Fruit fly (Drosophila melanogaster) whole organism, embryonic: Measurements from ENCODE around the gene CG43901.

ENCODE experiments used
- Ada2b ChIP-seq: fragments of 200-800 bp; sonication (Bioruptor generic); IDR thresholded peaks from 2 replicates; pipeline ENCODE4 v1.3.6; 2022; ENCODE audit warnings: missing biosample characterization, missing genetic modification characterization
- Atf6 ChIP-seq: fragments of 200-800 bp; sonication (Bioruptor generic); IDR thresholded peaks from 2 replicates; pipeline ENCODE4 v1.3.6; 2022; ENCODE audit warnings: missing biosample characterization, missing genetic modification characterization
- CG10462 ChIP-seq: fragments of 200-800 bp; sonication (Bioruptor generic); optimal IDR thresholded peaks from 2 replicates; lab custom pipeline; 2016; ENCODE audit warnings: missing biosample characterization, missing genetic modification characterization
- CG10959 ChIP-seq: fragments of 200-800 bp; sonication (Bioruptor generic); IDR thresholded peaks from 2 replicates; pipeline ENCODE4 v1.3.6; 2022; ENCODE audit warnings: missing biosample characterization, missing genetic modification characterization
- CG10979 ChIP-seq: fragments of 200-800 bp; sonication (Bioruptor generic); optimal IDR thresholded peaks from 2 replicates; lab custom pipeline; 2018; ENCODE audit warnings: missing biosample characterization, mild to moderate bottlenecking, missing genetic modification characterization, moderate library complexity
- CG12236 ChIP-seq: fragments of 200-800 bp; sonication (Bioruptor generic); optimal IDR thresholded peaks from 2 replicates; lab custom pipeline; 2016; ENCODE audit warnings: missing biosample characterization, missing genetic modification characterization
- CG12659 ChIP-seq: fragments of 200-800 bp; sonication (Bioruptor generic); optimal IDR thresholded peaks from 3 replicates; lab custom pipeline; 2017; ENCODE audit warnings: mild to moderate bottlenecking, missing biosample characterization, missing genetic modification reagents, missing genetic modification characterization
- CG13123 ChIP-seq: fragments of 200-800 bp; sonication (Bioruptor generic); optimal IDR thresholded peaks from 2 replicates; lab custom pipeline; 2016; ENCODE audit warnings: missing biosample characterization, missing genetic modification characterization
- CG13287 ChIP-seq: fragments of 200-800 bp; sonication (Bioruptor generic); IDR thresholded peaks from 2 replicates; pipeline ENCODE4 v1.3.6; 2022; ENCODE audit warnings: missing biosample characterization, missing genetic modification characterization; ENCODE audit not compliant: partially characterized antibody
- CG13624 ChIP-seq: fragments of 200-800 bp; sonication (Bioruptor generic); optimal IDR thresholded peaks from 2 replicates; lab custom pipeline; 2016; ENCODE audit warnings: missing biosample characterization, missing genetic modification characterization
- CG13775 ChIP-seq: fragments of 200-800 bp; sonication (Bioruptor generic); optimal IDR thresholded peaks from 3 replicates; lab custom pipeline; 2017; ENCODE audit warnings: missing biosample characterization, mild to moderate bottlenecking, missing genetic modification characterization
- CG14860 ChIP-seq: fragments of 200-800 bp; sonication (Bioruptor generic); IDR thresholded peaks from 3 replicates; pipeline ENCODE4 v1.3.6; 2022; ENCODE audit warnings: missing biosample characterization, missing genetic modification characterization; ENCODE audit not compliant: partially characterized antibody
- CG15514 ChIP-seq: fragments of 200-800 bp; sonication (Bioruptor generic); optimal IDR thresholded peaks from 3 replicates; lab custom pipeline; 2017; ENCODE audit warnings: missing biosample characterization, missing genetic modification characterization, mild to moderate bottlenecking, moderate library complexity, missing genetic modification reagents
- CG1647 ChIP-seq: fragments of 200-800 bp; sonication (Bioruptor generic); optimal IDR thresholded peaks from 3 replicates; lab custom pipeline; 2016; ENCODE audit warnings: missing biosample characterization, missing genetic modification characterization
- CG17328 ChIP-seq: fragments of 200-800 bp; sonication (Bioruptor generic); IDR thresholded peaks from 2 replicates; pipeline ENCODE4 v1.3.6; 2022; ENCODE audit warnings: missing biosample characterization, missing genetic modification characterization
- CG17612 ChIP-seq: fragments of 200-800 bp; sonication (Bioruptor generic); IDR thresholded peaks from 2 replicates; pipeline ENCODE4 v1.3.6; 2022; ENCODE audit warnings: missing biosample characterization, missing genetic modification characterization
- CG1792 ChIP-seq: fragments of 200-800 bp; sonication (Bioruptor generic); optimal IDR thresholded peaks from 2 replicates; lab custom pipeline; 2016; ENCODE audit warnings: missing biosample characterization, missing genetic modification characterization
- CG18011 ChIP-seq: fragments of 200-800 bp; sonication (Bioruptor generic); optimal IDR thresholded peaks from 2 replicates; lab custom pipeline; 2017; ENCODE audit warnings: missing biosample characterization, missing genetic modification characterization, mild to moderate bottlenecking, moderate library complexity, missing genotype
- CG18262 ChIP-seq: fragments of 200-800 bp; optimal IDR thresholded peaks from 3 replicates; lab custom pipeline; 2019; ENCODE audit warnings: missing biosample characterization, mild to moderate bottlenecking, missing genetic modification characterization, moderate library complexity
- CG1832 ChIP-seq: fragments of 200-800 bp; sonication (Bioruptor generic); optimal IDR thresholded peaks from 2 replicates; lab custom pipeline; 2017; ENCODE audit warnings: missing biosample characterization, mild to moderate bottlenecking, missing genetic modification characterization, inconsistent platforms
- CG2678 ChIP-seq: fragments of 200-800 bp; sonication (Bioruptor generic); optimal IDR thresholded peaks from 3 replicates; lab custom pipeline; 2019; ENCODE audit warnings: missing biosample characterization, mild to moderate bottlenecking, missing genetic modification characterization, moderate library complexity
- CG30020 ChIP-seq: fragments of 200-800 bp; optimal IDR thresholded peaks from 2 replicates; lab custom pipeline; 2019; ENCODE audit warnings: missing biosample characterization, mild to moderate bottlenecking, missing genetic modification characterization, moderate library complexity
- CG3163 ChIP-seq: fragments of 200-800 bp; sonication (Bioruptor generic); optimal IDR thresholded peaks from 3 replicates; lab custom pipeline; 2016; ENCODE audit warnings: missing biosample characterization, missing genetic modification characterization
- CG43689 ChIP-seq: fragments of 200-800 bp; sonication (Bioruptor generic); IDR thresholded peaks from 2 replicates; pipeline ENCODE4 v1.3.6; 2022; ENCODE audit warnings: missing biosample characterization, missing genetic modification characterization
- CG6791 ChIP-seq: fragments of 200-800 bp; sonication (Bioruptor generic); IDR thresholded peaks from 3 replicates; pipeline ENCODE4 v1.3.6; 2022; ENCODE audit warnings: missing biosample characterization, missing genetic modification characterization; ENCODE audit not compliant: partially characterized antibody
- CG7987 ChIP-seq: fragments of 200-800 bp; sonication (Bioruptor generic); optimal IDR thresholded peaks from 2 replicates; lab custom pipeline; 2018; ENCODE audit warnings: missing biosample characterization, mild to moderate bottlenecking, missing genetic modification characterization, moderate library complexity
- CG8924 ChIP-seq: fragments of 200-800 bp; optimal IDR thresholded peaks from 3 replicates; lab custom pipeline; 2019; ENCODE audit warnings: missing biosample characterization, mild to moderate bottlenecking, missing genetic modification characterization, moderate library complexity
- CkIIα-i1 ChIP-seq: fragments of 200-800 bp; sonication (Bioruptor generic); IDR thresholded peaks from 2 replicates; pipeline ENCODE4 v1.3.6; 2022; ENCODE audit warnings: missing biosample characterization, missing genetic modification characterization
- D19B ChIP-seq: fragments of 200-800 bp; sonication (Bioruptor generic); optimal IDR thresholded peaks from 2 replicates; lab custom pipeline; 2017; ENCODE audit warnings: missing biosample characterization, mild to moderate bottlenecking, missing genetic modification characterization
- Dad ChIP-seq: fragments of 200-800 bp; sonication (Bioruptor generic); optimal IDR thresholded peaks from 3 replicates; lab custom pipeline; 2016; ENCODE audit warnings: missing biosample characterization, missing genetic modification characterization
- Doc3 ChIP-seq: fragments of 200-800 bp; sonication (Bioruptor generic); IDR thresholded peaks from 3 replicates; pipeline ENCODE4 v1.3.6; 2022; ENCODE audit warnings: missing biosample characterization, missing genetic modification characterization; ENCODE audit not compliant: partially characterized antibody
- Mrtf ChIP-seq: fragments of 200-800 bp; sonication (Bioruptor generic); IDR thresholded peaks from 3 replicates; pipeline ENCODE4 v1.3.6; 2022; ENCODE audit warnings: missing biosample characterization, missing genetic modification characterization
- Rfx ChIP-seq: fragments of 200-800 bp; sonication (Bioruptor generic); IDR thresholded peaks from 2 replicates; pipeline ENCODE4 v1.3.6; 2022; ENCODE audit warnings: missing biosample characterization, missing genetic modification characterization
- TFAM ChIP-seq: fragments of 200-800 bp; sonication (Bioruptor generic); optimal IDR thresholded peaks from 2 replicates; lab custom pipeline; 2017; ENCODE audit warnings: missing biosample characterization, missing genetic modification characterization, inconsistent platforms
- Vsx1 ChIP-seq: fragments of 200-800 bp; sonication (Bioruptor generic); optimal IDR thresholded peaks from 2 replicates; lab custom pipeline; 2017; ENCODE audit warnings: missing biosample characterization, mild to moderate bottlenecking, missing genetic modification characterization, missing genetic modification reagents
- ash1 ChIP-seq: fragments of 200-800 bp; sonication (Bioruptor generic); optimal IDR thresholded peaks from 2 replicates; lab custom pipeline; 2018; ENCODE audit warnings: missing biosample characterization, mild to moderate bottlenecking, missing genetic modification characterization
- bab2 ChIP-seq: fragments of 200-800 bp; sonication (Bioruptor generic); optimal IDR thresholded peaks from 2 replicates; lab custom pipeline; 2016; ENCODE audit warnings: missing biosample characterization, missing genetic modification characterization
- btn ChIP-seq: fragments of 200-800 bp; sonication (Bioruptor generic); optimal IDR thresholded peaks from 2 replicates; lab custom pipeline; 2016; ENCODE audit warnings: missing biosample characterization, missing genetic modification characterization
- ci ChIP-seq: fragments of 200-800 bp; sonication (Bioruptor generic); IDR thresholded peaks from 3 replicates; pipeline ENCODE4 v1.3.6; 2022; ENCODE audit warnings: missing biosample characterization, missing genetic modification characterization
- dmrt99B ChIP-seq: fragments of 200-800 bp; sonication (Bioruptor generic); optimal IDR thresholded peaks from 2 replicates; lab custom pipeline; 2018; ENCODE audit warnings: missing biosample characterization, mild to moderate bottlenecking, missing genetic modification characterization, moderate library complexity
- grn ChIP-seq: fragments of 200-800 bp; sonication (Bioruptor generic); optimal IDR thresholded peaks from 3 replicates; lab custom pipeline; 2017; ENCODE audit warnings: missing biosample characterization, missing genetic modification characterization
- jumu ChIP-seq: fragments of 200-800 bp; sonication (Bioruptor generic); optimal IDR thresholded peaks from 3 replicates; lab custom pipeline; 2016; ENCODE audit warnings: missing biosample characterization, missing genetic modification characterization
- p53 ChIP-seq: fragments of 200-800 bp; sonication (Bioruptor generic); optimal IDR thresholded peaks from 2 replicates; lab custom pipeline; 2016; ENCODE audit warnings: missing biosample characterization, missing genetic modification characterization
- prd ChIP-seq, 3 experiments: fragments of >200 bp in 2 of 3; fragments of 200-800 bp in 1 of 3; sonication (Bioruptor generic) in 1 of 3; optimal IDR thresholded peaks in 2 of 3; IDR thresholded peaks in 1 of 3; 2 replicates in 2 of 3; 3 replicates in 1 of 3; pipeline versions ENCODE4 v1.3.6 to Lab custom; 2017 to 2022; ENCODE audit warnings: missing biosample characterization in 1 of 3, missing genetic modification characterization in 1 of 3
- row ChIP-seq: fragments of 200-800 bp; sonication (Bioruptor generic); IDR thresholded peaks from 3 replicates; pipeline ENCODE4 v1.3.6; 2022; ENCODE audit warnings: missing biosample characterization, missing genetic modification characterization
- sens ChIP-seq: fragments of 200-800 bp; sonication (Bioruptor generic); peaks from one replicate; lab custom pipeline; 2016; ENCODE audit warnings: missing biosample characterization, missing genetic modification characterization
- slp2 ChIP-seq: fragments of 200-800 bp; sonication (Bioruptor generic); optimal IDR thresholded peaks from 2 replicates; lab custom pipeline; 2016; ENCODE audit warnings: missing biosample characterization, missing genetic modification characterization
- tin ChIP-seq: fragments of 200-800 bp; sonication (Bioruptor generic); optimal IDR thresholded peaks from 3 replicates; lab custom pipeline; 2016; ENCODE audit warnings: missing biosample characterization, missing genetic modification characterization
- trem ChIP-seq: fragments of 200-800 bp; optimal IDR thresholded peaks from 3 replicates; lab custom pipeline; 2019; ENCODE audit warnings: missing biosample characterization, mild to moderate bottlenecking, missing genetic modification characterization, moderate library complexity
- tx ChIP-seq: fragments of 200-800 bp; sonication (Bioruptor generic); optimal IDR thresholded peaks from 2 replicates; lab custom pipeline; 2016; ENCODE audit warnings: missing biosample characterization, missing genetic modification characterization
- vfl ChIP-seq: fragments of 200-800 bp; sonication (Bioruptor generic); optimal IDR thresholded peaks from 2 replicates; lab custom pipeline; 2016; ENCODE audit warnings: missing biosample characterization, missing genetic modification characterization

The CG43901 gene

dm6 chrX:10899232-10899631, 6.3 kb upstream of the CG43901 start, which contains the start of gene CG1582 (continued):
- TF ChIP-seq ash1 (GFP tag; lab: Kevin White, UChicago) (no peak), CG7987 (GFP tag; lab: Kevin White, UChicago) (no peak), CG17612 (GFP tag; lab: Robert Waterston, UW) (no peak), dmrt99B (no peak), prd (optimal IDR thresholded peaks at IDR 0.05; lab: Kevin White, UChicago) (no peak), prd (GFP tag; IDR thresholded peaks at IDR 0.05; lab: Robert Waterston, UW) (0 out of 3 replicates have a peak, but pooled peaks have one; percentile 25), bab2 (GFP tag; lab: Kevin White, UChicago) (no peak), CG1832 (GFP tag; lab: Kevin White, UChicago) (no peak), CG13287 (GFP tag; lab: Robert Waterston, UW) (peak; percentile 43; the same call in 1 of the 2 replicates), CG15514 (GFP tag; lab: Kevin White, UChicago) (peak; percentile 59), Vsx1 (GFP tag; lab: Kevin White, UChicago) (no peak), CG18011 (GFP tag; lab: Kevin White, UChicago) (no peak), CG10959 (GFP tag; lab: Robert Waterston, UW) (no peak), slp2 (GFP tag; lab: Kevin White, UChicago) (no peak), CG3163 (GFP tag; lab: Kevin White, UChicago) (no peak), Ada2b (GFP tag; lab: Robert Waterston, UW) (no peak), tin (no peak), Doc3 (GFP tag; lab: Robert Waterston, UW) (no peak), p53 (GFP tag; lab: Kevin White, UChicago) (no peak), CG12236 (GFP tag; lab: Kevin White, UChicago) (no peak), CG18262 (tag; lab: Kevin White, UChicago) (peak; percentile 20), Mrtf (no peak), tx (GFP tag; lab: Kevin White, UChicago) (no peak), TFAM (no peak), CG13123 (GFP tag; lab: Kevin White, UChicago) (no peak), CG13775 (GFP tag; lab: Kevin White, UChicago) (peak; percentile 32), CG12659 (GFP tag; lab: Kevin White, UChicago) (peak; percentile 34), CG2678 (tag; lab: Kevin White, UChicago) (no peak), CG43689 (GFP tag; lab: Robert Waterston, UW) (no peak), D19B (GFP tag; lab: Kevin White, UChicago) (no peak), CG14860 (GFP tag; lab: Robert Waterston, UW) (0 out of 3 replicates have a peak, but pooled peaks have one; percentile 27), CkIIα-i1 (no peak), Dad (no peak), row (GFP tag; lab: Robert Waterston, UW) (peak; percentile 94), CG10462 (GFP tag; lab: Kevin White, UChicago) (no peak), sens (GFP tag; lab: Kevin White, UChicago) (no peak), Atf6 (GFP tag; lab: Robert Waterston, UW) (no peak), vfl (GFP tag; lab: Kevin White, UChicago) (no peak), CG13624 (GFP tag; lab: Kevin White, UChicago) (no peak), CG30020 (tag; lab: Kevin White, UChicago) (peak; percentile 32), CG6791 (GFP tag; lab: Robert Waterston, UW) (no peak), trem (tag; lab: Kevin White, UChicago) (peak; percentile 59), CG1792 (GFP tag; lab: Kevin White, UChicago) (no peak), ci (GFP tag; lab: Robert Waterston, UW) (no peak), CG17328 (GFP tag; lab: Robert Waterston, UW) (no peak), CG1647 (GFP tag; lab: Kevin White, UChicago) (no peak), CG8924 (tag; lab: Kevin White, UChicago) (no peak), btn (GFP tag; lab: Kevin White, UChicago) (no peak), Rfx (GFP tag; lab: Robert Waterston, UW) (peak; percentile 52; the same call in 1 of the 2 replicates), jumu (GFP tag; lab: Kevin White, UChicago) (no peak), grn (GFP tag; lab: Kevin White, UChicago) (no peak), CG10979 (tag; lab: Kevin White, UChicago) (peak; percentile 16)
